Fruit fly (Drosophila melanogaster) whole organism, embryonic: ENCODE measurements around the gene ftz.
A peak's percentile ranks its signal among the peaks of the same experiment; 100 is the strongest.

Experiments
- Aef1 ChIP-seq: fragments of 200-800 bp; sonication (Bioruptor generic); IDR thresholded peaks from 3 replicates; pipeline ENCODE4 v1.3.6; 2022; ENCODE audit warnings: missing biosample characterization, missing genetic modification characterization
- CG10431 ChIP-seq: fragments of 200-800 bp; sonication (Bioruptor generic); optimal IDR thresholded peaks from 3 replicates; lab custom pipeline; 2018; ENCODE audit warnings: missing biosample characterization, mild to moderate bottlenecking, missing genetic modification characterization
- CG10565 ChIP-seq: fragments of 200-800 bp; sonication (Bioruptor generic); optimal IDR thresholded peaks from 3 replicates; lab custom pipeline; 2016; ENCODE audit warnings: missing biosample characterization, mild to moderate bottlenecking, missing genetic modification characterization
- CG11504 ChIP-seq: fragments of 200-800 bp; sonication (Bioruptor generic); optimal IDR thresholded peaks from 3 replicates; lab custom pipeline; 2019; ENCODE audit warnings: missing biosample characterization, mild to moderate bottlenecking, missing genetic modification characterization, moderate library complexity
- CG13287 ChIP-seq: fragments of 200-800 bp; sonication (Bioruptor generic); IDR thresholded peaks from 2 replicates; pipeline ENCODE4 v1.3.6; 2022; ENCODE audit warnings: missing biosample characterization, missing genetic modification characterization; ENCODE audit not compliant: partially characterized antibody
- CG13624 ChIP-seq: fragments of 200-800 bp; sonication (Bioruptor generic); optimal IDR thresholded peaks from 2 replicates; lab custom pipeline; 2016; ENCODE audit warnings: missing biosample characterization, missing genetic modification characterization
- CG14050 ChIP-seq: fragments of 200-800 bp; sonication (Bioruptor generic); IDR thresholded peaks from 3 replicates; pipeline ENCODE4 v1.3.6; 2022; ENCODE audit warnings: missing biosample characterization, missing genetic modification characterization
- CG14441 ChIP-seq: fragments of 200-800 bp; sonication (Bioruptor generic); IDR thresholded peaks from 2 replicates; pipeline ENCODE4 v1.3.6; 2022; ENCODE audit warnings: missing biosample characterization, missing genetic modification characterization
- CG15011 ChIP-seq: fragments of 200-800 bp; sonication (Bioruptor generic); optimal IDR thresholded peaks from 3 replicates; lab custom pipeline; 2018; ENCODE audit warnings: missing biosample characterization, mild to moderate bottlenecking, missing genetic modification characterization
- CG1529 ChIP-seq: fragments of 200-800 bp; sonication (Bioruptor generic); optimal IDR thresholded peaks from 3 replicates; lab custom pipeline; 2018; ENCODE audit warnings: missing biosample characterization, missing genetic modification characterization
- CG1603 ChIP-seq: fragments of 200-800 bp; sonication (Bioruptor generic); optimal IDR thresholded peaks from 2 replicates; lab custom pipeline; 2019; ENCODE audit warnings: missing biosample characterization, mild to moderate bottlenecking, missing genetic modification characterization, moderate library complexity
- CG18262 ChIP-seq: fragments of 200-800 bp; optimal IDR thresholded peaks from 3 replicates; lab custom pipeline; 2019; ENCODE audit warnings: missing biosample characterization, mild to moderate bottlenecking, missing genetic modification characterization, moderate library complexity
- CG18619 ChIP-seq: fragments of 200-800 bp; sonication (Bioruptor generic); optimal IDR thresholded peaks from 3 replicates; lab custom pipeline; 2017; ENCODE audit warnings: missing biosample characterization, mild to moderate bottlenecking, missing genetic modification characterization
- CG2199 ChIP-seq: fragments of 200-800 bp; sonication (Bioruptor generic); IDR thresholded peaks from 3 replicates; pipeline ENCODE4 v1.3.6; 2022; ENCODE audit warnings: missing biosample characterization, missing genetic modification characterization
- CG2712 ChIP-seq: fragments of 200-800 bp; optimal IDR thresholded peaks from 3 replicates; lab custom pipeline; 2019; ENCODE audit warnings: missing biosample characterization, mild to moderate bottlenecking, missing genetic modification characterization, moderate library complexity
- CG2875 ChIP-seq: fragments of 200-800 bp; sonication (Bioruptor generic); optimal IDR thresholded peaks from 2 replicates; lab custom pipeline; 2017; ENCODE audit warnings: missing biosample characterization, mild to moderate bottlenecking, missing genetic modification characterization, missing genetic modification reagents
- CG3065 ChIP-seq: fragments of 200-800 bp; sonication (Bioruptor generic); optimal IDR thresholded peaks from 2 replicates; lab custom pipeline; 2016; ENCODE audit warnings: missing biosample characterization, missing genetic modification characterization
- CG34224 ChIP-seq: fragments of 200-800 bp; sonication (Bioruptor generic); IDR thresholded peaks from 3 replicates; pipeline ENCODE4 v1.3.6; 2022; ENCODE audit warnings: missing biosample characterization, missing genetic modification characterization; ENCODE audit not compliant: partially characterized antibody
- CG34376 ChIP-seq: fragments of 200-800 bp; sonication (Bioruptor generic); optimal IDR thresholded peaks from 2 replicates; lab custom pipeline; 2018; ENCODE audit warnings: missing biosample characterization, mild to moderate bottlenecking, missing genetic modification characterization
- CG3726 ChIP-seq: fragments of 200-800 bp; sonication (Bioruptor generic); IDR thresholded peaks from 3 replicates; pipeline ENCODE4, ENCODE4 v1.3.6; 2022; ENCODE audit warnings: missing biosample characterization, missing genetic modification characterization
- CG4820 ChIP-seq: fragments of 200-800 bp; sonication (Bioruptor generic); optimal IDR thresholded peaks from 3 replicates; lab custom pipeline; 2016; ENCODE audit warnings: missing biosample characterization, missing genetic modification characterization
- CG6689 ChIP-seq: fragments of 200-800 bp; sonication (Bioruptor generic); IDR thresholded peaks from 2 replicates; pipeline ENCODE4 v1.3.6; 2022; ENCODE audit warnings: missing biosample characterization, missing genetic modification characterization
- CG7271 ChIP-seq: fragments of 200-800 bp; sonication (Bioruptor generic); optimal IDR thresholded peaks from 2 replicates; lab custom pipeline; 2018; ENCODE audit warnings: missing biosample characterization, mild to moderate bottlenecking, missing genetic modification characterization, moderate library complexity
- CG9727 ChIP-seq: fragments of 200-800 bp; sonication (Bioruptor generic); optimal IDR thresholded peaks from 3 replicates; lab custom pipeline; 2017; ENCODE audit warnings: missing biosample characterization, mild to moderate bottlenecking, missing genetic modification characterization
- Ets65A ChIP-seq: fragments of 200-800 bp; sonication (Bioruptor generic); peaks from one replicate; lab custom pipeline; 2016; ENCODE audit warnings: missing biosample characterization, missing genetic modification characterization
- Fer3 ChIP-seq: fragments of 200-800 bp; sonication (Bioruptor generic); optimal IDR thresholded peaks from 2 replicates; lab custom pipeline; 2018; ENCODE audit warnings: missing biosample characterization, mild to moderate bottlenecking, missing genetic modification characterization, moderate library complexity
- Meics ChIP-seq: fragments of 200-800 bp; sonication (Bioruptor generic); optimal IDR thresholded peaks from 2 replicates; lab custom pipeline; 2017; ENCODE audit warnings: missing biosample characterization, mild to moderate bottlenecking, missing genetic modification characterization
- Mrtf ChIP-seq: fragments of 200-800 bp; sonication (Bioruptor generic); IDR thresholded peaks from 3 replicates; pipeline ENCODE4 v1.3.6; 2022; ENCODE audit warnings: missing biosample characterization, missing genetic modification characterization
- Rx ChIP-seq: fragments of 200-800 bp; sonication (Bioruptor generic); IDR thresholded peaks from 2 replicates; pipeline ENCODE4 v1.3.6; 2022; ENCODE audit warnings: missing biosample characterization, missing genetic modification characterization
- az2 ChIP-seq: fragments of 200-800 bp; sonication (Bioruptor generic); optimal IDR thresholded peaks from 3 replicates; lab custom pipeline; 2016; ENCODE audit warnings: missing biosample characterization, missing genetic modification characterization
- br ChIP-seq: fragments of >200 bp; optimal IDR thresholded peaks from 2 replicates; lab custom pipeline; 2017
- cad ChIP-seq: fragments of >200 bp; optimal IDR thresholded peaks from 2 replicates; lab custom pipeline; 2017; ENCODE audit warnings: missing biosample characterization, missing genetic modification characterization
- cas ChIP-seq: fragments of 200-800 bp; sonication (Bioruptor generic); IDR thresholded peaks from 2 replicates; pipeline ENCODE4 v1.3.6; 2022; ENCODE audit warnings: missing biosample characterization, missing genetic modification characterization
- cwo ChIP-seq: fragments of 200-800 bp; sonication (Bioruptor generic); optimal IDR thresholded peaks from 3 replicates; lab custom pipeline; 2017; ENCODE audit warnings: missing biosample characterization, missing genetic modification characterization, mild to moderate bottlenecking, moderate library complexity, missing genetic modification reagents
- dan ChIP-seq: fragments of 200-800 bp; sonication (Bioruptor generic); IDR thresholded peaks from 2 replicates; pipeline ENCODE4 v1.3.6; 2022; ENCODE audit warnings: missing biosample characterization, missing genetic modification characterization
- en ChIP-seq: fragments of 200-800 bp; sonication (Bioruptor generic); optimal IDR thresholded peaks from 2 replicates; lab custom pipeline; 2016; ENCODE audit warnings: missing biosample characterization, missing genetic modification characterization
- exex ChIP-seq: fragments of 200-800 bp; sonication (Bioruptor generic); optimal IDR thresholded peaks from 4 replicates; lab custom pipeline; 2018; ENCODE audit warnings: missing biosample characterization, mild to moderate bottlenecking, missing genetic modification characterization, moderate library complexity
- gcm2 ChIP-seq: fragments of 200-800 bp; sonication (Bioruptor generic); optimal IDR thresholded peaks from 2 replicates; lab custom pipeline; 2016; ENCODE audit warnings: missing biosample characterization, missing genetic modification characterization
- gem ChIP-seq: fragments of 200-800 bp; sonication (Bioruptor generic); optimal IDR thresholded peaks from 2 replicates; lab custom pipeline; 2019; ENCODE audit warnings: missing biosample characterization, mild to moderate bottlenecking, missing genetic modification characterization, moderate library complexity
- grau ChIP-seq: fragments of 200-800 bp; optimal IDR thresholded peaks from 3 replicates; lab custom pipeline; 2019; ENCODE audit warnings: missing biosample characterization, mild to moderate bottlenecking, missing genetic modification characterization, moderate library complexity
- knrl ChIP-seq: fragments of 200-800 bp; sonication (Bioruptor generic); IDR thresholded peaks from 3 replicates; pipeline ENCODE4 v1.3.6; 2022; ENCODE audit warnings: missing biosample characterization, missing genetic modification characterization; ENCODE audit not compliant: partially characterized antibody
- lab ChIP-seq: fragments of 200-800 bp; sonication (Bioruptor generic); optimal IDR thresholded peaks from 3 replicates; lab custom pipeline; 2017; ENCODE audit warnings: missing biosample characterization, missing genetic modification characterization, mild to moderate bottlenecking, moderate library complexity, missing genetic modification reagents
- lov ChIP-seq, 2 experiments: fragments of 200-800 bp in 1 of 2; fragments of >200 bp in 1 of 2; sonication (Bioruptor generic) in 1 of 2; IDR thresholded peaks in 1 of 2; optimal IDR thresholded peaks in 1 of 2; 2 replicates in 1 of 2; 3 replicates in 1 of 2; pipeline versions ENCODE4 v1.3.6 to Lab custom; 2017 to 2022; ENCODE audit warnings: missing biosample characterization in 1 of 2, missing genetic modification characterization in 1 of 2
- pnt ChIP-seq: fragments of 200-800 bp; sonication (Bioruptor generic); optimal IDR thresholded peaks from 3 replicates; lab custom pipeline; 2016; ENCODE audit warnings: missing biosample characterization, missing genetic modification characterization
- schlank ChIP-seq: fragments of 200-800 bp; sonication (Bioruptor generic); optimal IDR thresholded peaks from 2 replicates; lab custom pipeline; 2018; ENCODE audit warnings: missing biosample characterization, mild to moderate bottlenecking, missing genetic modification characterization
- sqz ChIP-seq: fragments of 200-800 bp; sonication (Bioruptor generic); optimal IDR thresholded peaks from 3 replicates; lab custom pipeline; 2018; ENCODE audit warnings: missing biosample characterization, mild to moderate bottlenecking, missing genetic modification characterization
- stwl ChIP-seq: fragments of 200-800 bp; sonication (Bioruptor generic); optimal IDR thresholded peaks from 3 replicates; lab custom pipeline; 2018; ENCODE audit warnings: missing biosample characterization, mild to moderate bottlenecking, missing genetic modification characterization, moderate library complexity
- tin ChIP-seq: fragments of 200-800 bp; sonication (Bioruptor generic); optimal IDR thresholded peaks from 3 replicates; lab custom pipeline; 2016; ENCODE audit warnings: missing biosample characterization, missing genetic modification characterization
- toy ChIP-seq: fragments of 200-800 bp; sonication (Bioruptor generic); IDR thresholded peaks from 2 replicates; pipeline ENCODE4 v1.3.6; 2022; ENCODE audit warnings: missing biosample characterization, missing genetic modification characterization
- tx ChIP-seq: fragments of 200-800 bp; sonication (Bioruptor generic); optimal IDR thresholded peaks from 2 replicates; lab custom pipeline; 2016; ENCODE audit warnings: missing biosample characterization, missing genetic modification characterization
- z ChIP-seq: fragments of 200-800 bp; sonication (Bioruptor generic); IDR thresholded peaks from 3 replicates; pipeline ENCODE4 v1.3.6; 2022; ENCODE audit warnings: missing biosample characterization, missing genetic modification characterization

Gene ftz

DNA sequence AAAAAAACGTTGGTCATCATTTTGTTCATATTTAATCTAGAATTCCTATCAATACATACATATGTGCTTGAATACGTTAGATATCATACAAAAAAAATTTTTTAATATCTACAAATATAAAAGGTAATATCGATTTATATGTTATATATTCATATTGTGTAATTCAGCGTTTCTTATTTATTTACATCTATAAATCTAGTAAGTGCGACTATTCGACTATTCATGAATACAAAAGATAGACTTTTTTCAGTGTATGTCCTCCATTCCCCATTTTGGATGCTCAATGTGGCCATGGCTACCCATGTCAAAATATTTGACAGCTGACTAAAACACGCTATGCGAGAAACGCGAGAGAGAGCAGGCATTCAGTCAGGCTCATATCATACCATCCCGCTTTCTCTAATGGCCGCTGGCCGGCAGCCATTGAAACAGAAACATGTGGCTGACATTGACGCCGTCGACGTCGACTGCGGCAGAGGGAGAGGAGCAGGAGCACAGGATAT, 39.2 kb downstream of the ftz start (continued):
- TF ChIP-seq CG13287 (GFP tag; lab: Robert Waterston, UW) (no peak), dan (GFP tag; lab: Robert Waterston, UW) (no peak), CG10565 (GFP tag; lab: Kevin White, UChicago) (no peak), CG10431 (GFP tag; lab: Kevin White, UChicago) (no peak), Rx (GFP tag; lab: Robert Waterston, UW) (no peak), gem (tag; lab: Kevin White, UChicago) (peak; percentile 93), cwo (GFP tag; lab: Kevin White, UChicago) (no peak), CG2712 (tag; lab: Kevin White, UChicago) (peak; percentile 94), stwl (no peak), CG4820 (GFP tag; lab: Kevin White, UChicago) (peak; percentile 58), cas (GFP tag; lab: Robert Waterston, UW) (no peak), br (lab: Kevin White, UChicago) (no peak), CG18262 (tag; lab: Kevin White, UChicago) (peak; percentile 94), CG13624 (no peak), lov (optimal IDR thresholded peaks at IDR 0.05; lab: Kevin White, UChicago) (no peak), lov (GFP tag; IDR thresholded peaks at IDR 0.05; lab: Robert Waterston, UW) (no peak), schlank (no peak), CG15011 (peak; percentile 35), CG11504 (tag; lab: Kevin White, UChicago) (peak; percentile 88), sqz (GFP tag; lab: Kevin White, UChicago) (peak; percentile 46), cad (GFP tag; lab: Kevin White, UChicago) (no peak), pnt (GFP tag; lab: Kevin White, UChicago) (no peak), tx (GFP tag; lab: Kevin White, UChicago) (no peak), z (GFP tag; lab: Robert Waterston, UW) (no peak), CG2875 (GFP tag; lab: Kevin White, UChicago) (peak; percentile 62), CG18619 (peak; percentile 53), CG3726 (GFP tag; lab: Robert Waterston, UW) (no peak), en (GFP tag; lab: Kevin White, UChicago) (no peak), CG6689 (GFP tag; lab: Robert Waterston, UW) (peak; percentile 69), Meics (GFP tag; lab: Kevin White, UChicago) (peak; percentile 59), tin (GFP tag; lab: Kevin White, UChicago) (peak; percentile 58), Mrtf (GFP tag; lab: Robert Waterston, UW) (no peak), toy (GFP tag; lab: Robert Waterston, UW) (no peak), lab (GFP tag; lab: Kevin White, UChicago) (peak; percentile 78), CG1603 (tag; lab: Kevin White, UChicago) (peak; percentile 9), CG34376 (GFP tag; lab: Kevin White, UChicago) (no peak), az2 (GFP tag; lab: Kevin White, UChicago) (peak; percentile 72), knrl (GFP tag; lab: Robert Waterston, UW) (no peak), CG3065 (GFP tag; lab: Kevin White, UChicago) (peak; percentile 24), CG7271 (peak; percentile 33), CG14441 (GFP tag; lab: Robert Waterston, UW) (no peak), Ets65A (peak; percentile 54), CG14050 (GFP tag; lab: Robert Waterston, UW) (no peak), exex (no peak), CG34224 (GFP tag; lab: Robert Waterston, UW) (no peak), CG2199 (GFP tag; lab: Robert Waterston, UW) (0 out of 3 replicates have a peak, but pooled peaks have one; percentile 33), gcm2 (GFP tag; lab: Kevin White, UChicago) (no peak), grau (tag; lab: Kevin White, UChicago) (peak; percentile 82), Fer3 (tag; lab: Kevin White, UChicago) (peak; percentile 63), Aef1 (GFP tag; lab: Robert Waterston, UW) (no peak), CG9727 (GFP tag; lab: Kevin White, UChicago) (peak; percentile 89), CG1529 (peak; percentile 46)
